Worm (Caenorhabditis elegans) whole organism, young adult: ENCODE data around the gene D1054.5.

Experiments used
- B0035.1 ChIP-seq: sonication (generic microtip); optimal IDR thresholded peaks from 2 replicates; lab custom pipeline; 2016; ENCODE audit warnings: missing genetic modification characterization, mild to moderate bottlenecking, missing compliant biosample characterization, missing genotype, missing genetic modification reagents
- B0336.3 ChIP-seq: fragments of 200-800 bp; sonication (Bioruptor generic); IDR thresholded peaks from 2 replicates; pipeline ENCODE4 v1.3.6; 2022; ENCODE audit warnings: missing genetic modification characterization, missing compliant biosample characterization
- F39B2.1 ChIP-seq: fragments of 200-800 bp; sonication (Bioruptor generic); IDR thresholded peaks from 2 replicates; pipeline ENCODE4 v1.3.6; 2022; ENCODE audit warnings: missing genetic modification reagents, missing genetic modification characterization, missing compliant biosample characterization
- T07F8.4 ChIP-seq: sonication (generic microtip); optimal IDR thresholded peaks from 2 replicates; lab custom pipeline; 2016; ENCODE audit warnings: mild to moderate bottlenecking, missing genetic modification characterization, moderate library complexity, missing compliant biosample characterization
- Y79H2A.3 ChIP-seq: fragments of 200-800 bp; sonication (Bioruptor generic); conservative IDR thresholded peaks from 2 replicates; pipeline ENCODE4 v1.3.6; 2022; ENCODE audit warnings: missing genetic modification reagents, missing genetic modification characterization, missing compliant biosample characterization
- lag-1 ChIP-seq: fragments of 200-800 bp; sonication (Bioruptor generic); IDR thresholded peaks from 2 replicates; pipeline ENCODE4 v1.3.6; 2022; ENCODE audit warnings: missing genetic modification reagents, missing genetic modification characterization, missing compliant biosample characterization
- pha-4 ChIP-seq: fragments of 150-350 bp; sonication (generic microtip); optimal IDR thresholded peaks from 2 replicates; lab custom pipeline; 2014; ENCODE audit warnings: missing biosample characterization, missing genetic modification reagents, missing genetic modification characterization

- no peak for TF ChIP-seq F39B2.1 (GFP tag; lab: Robert Waterston, UW)
- TF ChIP-seq T07F8.4 (tag; lab: Kevin White, UChicago): no peak
- TF ChIP-seq B0035.1 (tag; lab: Kevin White, UChicago): no peak
- TF ChIP-seq Y79H2A.3: no peak
- no peak for TF ChIP-seq B0336.3 (GFP tag; lab: Robert Waterston, UW)
- TF ChIP-seq pha-4 (tag; lab: Kevin White, UChicago): no peak
- TF ChIP-seq lag-1 (GFP tag; lab: Robert Waterston, UW): no peak
Measured at ce11 chrV:10725424-10725951, 50.9 kb downstream of the D1054.5 start.
